Fruit fly (Drosophila melanogaster) whole organism, wandering third instar larva: Measurements from ENCODE around the gene CG32262.
A peak's percentile ranks its signal among the peaks of the same experiment; 100 is the strongest.

Experiments used
- Abd-B ChIP-seq: fragments of >200 bp; optimal IDR thresholded peaks from 2 replicates; lab custom pipeline; 2017; ENCODE audit warnings: missing biosample characterization, missing genetic modification characterization
- CG32264 ChIP-seq: fragments of 200-800 bp; sonication (Bioruptor generic); optimal IDR thresholded peaks from 2 replicates; lab custom pipeline; 2016; ENCODE audit warnings: missing biosample characterization, missing genetic modification characterization
- CG9705 ChIP-seq: fragments of 200-800 bp; sonication (Bioruptor generic); optimal IDR thresholded peaks from 2 replicates; lab custom pipeline; 2018; ENCODE audit warnings: missing biosample characterization, mild to moderate bottlenecking, missing genetic modification characterization
- CrebA ChIP-seq: fragments of 200-800 bp; sonication (Bioruptor generic); optimal IDR thresholded peaks from 2 replicates; lab custom pipeline; 2016; ENCODE audit warnings: missing biosample characterization, mild to moderate bottlenecking, missing genetic modification characterization, borderline replicate concordance
- Dfd ChIP-seq: fragments of >200 bp; optimal IDR thresholded peaks from 2 replicates; lab custom pipeline; 2017; ENCODE audit warnings: missing biosample characterization, missing genetic modification characterization
- Dif ChIP-seq: fragments of 200-275, 200-300 bp; sonication (Bioruptor generic); optimal IDR thresholded peaks from 2 replicates; lab custom pipeline; 2018; ENCODE audit warnings: missing biosample characterization, missing genetic modification characterization; ENCODE audit not compliant: partially characterized antibody
- GATAd ChIP-seq: sonication (Bioruptor generic); optimal IDR thresholded peaks from 2 replicates; lab custom pipeline; 2016; ENCODE audit warnings: missing biosample characterization, missing genetic modification characterization
- HLH106 ChIP-seq: fragments of 200-800 bp; optimal IDR thresholded peaks from 3 replicates; lab custom pipeline; 2019; ENCODE audit warnings: missing biosample characterization, mild to moderate bottlenecking, missing genetic modification characterization, moderate library complexity
- Hnf4 ChIP-seq: fragments of 200-800 bp; sonication (Bioruptor generic); optimal IDR thresholded peaks from 2 replicates; lab custom pipeline; 2016; ENCODE audit warnings: missing biosample characterization, mild to moderate bottlenecking, missing genetic modification characterization
- Hr78 ChIP-seq: fragments of >200 bp; optimal IDR thresholded peaks from 2 replicates; lab custom pipeline; 2017; ENCODE audit warnings: missing biosample characterization, missing genetic modification characterization
- Hr83 ChIP-seq: fragments of 200-300 bp; sonication (Bioruptor generic); optimal IDR thresholded peaks from 2 replicates; lab custom pipeline; 2016; ENCODE audit warnings: missing biosample characterization, mild to moderate bottlenecking, missing genetic modification characterization, moderate library complexity; ENCODE audit not compliant: poor library complexity, severe bottlenecking
- Jra ChIP-seq: sonication (Bioruptor generic); optimal IDR thresholded peaks from 2 replicates; lab custom pipeline; 2016; ENCODE audit warnings: missing biosample characterization, missing genetic modification characterization
- Mio ChIP-seq: sonication (Bioruptor generic); optimal IDR thresholded peaks from 2 replicates; lab custom pipeline; 2016; ENCODE audit warnings: missing biosample characterization, missing genetic modification characterization
- Myc ChIP-seq: fragments of >200 bp; optimal IDR thresholded peaks from 2 replicates; lab custom pipeline; 2017
- N ChIP-seq: fragments of >200 bp; optimal IDR thresholded peaks from 2 replicates; lab custom pipeline; 2018; ENCODE audit warnings: missing biosample characterization, missing external identifiers, missing genetic modification characterization
- OdsH ChIP-seq: fragments of 200-800 bp; sonication (Bioruptor generic); optimal IDR thresholded peaks from 2 replicates; lab custom pipeline; 2016; ENCODE audit warnings: missing biosample characterization, mild to moderate bottlenecking, missing genetic modification characterization
- Rel ChIP-seq, 2 experiments: fragments of 200-800 bp; sonication (Bioruptor generic) in 1 of 2; optimal IDR thresholded peaks; 2 replicates in 1 of 2; 3 replicates in 1 of 2; lab custom pipeline; 2016 to 2019; ENCODE audit warnings: mild to moderate bottlenecking in 2 of 2, missing biosample characterization in 2 of 2, missing genetic modification characterization in 2 of 2, moderate library complexity in 1 of 2
- Sp1 ChIP-seq: fragments of 200-800 bp; sonication (Bioruptor generic); optimal IDR thresholded peaks from 3 replicates; lab custom pipeline; 2019; ENCODE audit warnings: missing biosample characterization, mild to moderate bottlenecking, missing genetic modification characterization, moderate library complexity
- Vsx2 ChIP-seq: fragments of 200-300, 225-300 bp; sonication (Bioruptor generic); optimal IDR thresholded peaks from 2 replicates; lab custom pipeline; 2018; ENCODE audit warnings: missing biosample characterization, missing genetic modification characterization; ENCODE audit not compliant: partially characterized antibody
- br ChIP-seq: fragments of 200-800 bp; sonication (Bioruptor generic); optimal IDR thresholded peaks from 2 replicates; lab custom pipeline; 2016; ENCODE audit warnings: missing biosample characterization, missing genetic modification characterization
- brk ChIP-seq: fragments of 200-800 bp; sonication (Bioruptor generic); optimal IDR thresholded peaks from 2 replicates; lab custom pipeline; 2016; ENCODE audit warnings: missing biosample characterization, mild to moderate bottlenecking, missing genetic modification characterization
- dl ChIP-seq, 2 experiments: fragments of 175-275, 200-275 bp in 1 of 2; fragments of 200-275 bp in 1 of 2; sonication (Bioruptor generic); optimal IDR thresholded peaks; lab custom pipeline; 2018; ENCODE audit warnings: mild to moderate bottlenecking in 2 of 2, missing biosample characterization in 2 of 2, missing genetic modification characterization in 2 of 2, moderate library complexity in 2 of 2; ENCODE audit not compliant: partially characterized antibody in 2 of 2, insufficient read depth in 1 of 2
- dmrt93B ChIP-seq: fragments of 200-800 bp; sonication (Bioruptor generic); optimal IDR thresholded peaks from 2 replicates; lab custom pipeline; 2018; ENCODE audit warnings: missing biosample characterization, mild to moderate bottlenecking, missing genetic modification characterization
- dsf ChIP-seq: sonication (Bioruptor generic); optimal IDR thresholded peaks from 2 replicates; lab custom pipeline; 2016; ENCODE audit warnings: missing biosample characterization, missing genetic modification characterization, borderline replicate concordance
- ey ChIP-seq: fragments of 200-800 bp; sonication (Bioruptor generic); optimal IDR thresholded peaks from 2 replicates; lab custom pipeline; 2016; ENCODE audit warnings: missing biosample characterization, missing genetic modification characterization
- foxo ChIP-seq, 2 experiments: fragments of 200-800 bp; sonication (Bioruptor generic); optimal IDR thresholded peaks; 2 replicates in 1 of 2; 3 replicates in 1 of 2; lab custom pipeline; 2016 to 2017; ENCODE audit warnings: missing biosample characterization in 2 of 2, missing genetic modification characterization in 2 of 2
- fru ChIP-seq: fragments of 200-800 bp; sonication (Bioruptor generic); optimal IDR thresholded peaks from 3 replicates; lab custom pipeline; 2016; ENCODE audit warnings: missing biosample characterization, mild to moderate bottlenecking, missing genetic modification characterization
- h ChIP-seq: fragments of 200-800 bp; sonication (Bioruptor generic); optimal IDR thresholded peaks from 3 replicates; lab custom pipeline; 2016; ENCODE audit warnings: missing biosample characterization, mild to moderate bottlenecking, missing genetic modification characterization
- jim ChIP-seq: fragments of 175-275, 200-325 bp; sonication (Bioruptor generic); optimal IDR thresholded peaks from 2 replicates; lab custom pipeline; 2016; ENCODE audit warnings: missing biosample characterization, mild to moderate bottlenecking, missing genetic modification characterization
- lola ChIP-seq: fragments of >200 bp; optimal IDR thresholded peaks from 2 replicates; lab custom pipeline; 2017; ENCODE audit warnings: missing biosample characterization, missing genetic modification characterization
- pan ChIP-seq: fragments of >200 bp; optimal IDR thresholded peaks from 2 replicates; lab custom pipeline; 2017
- psq ChIP-seq: fragments of 200-800 bp; sonication (Bioruptor generic); optimal IDR thresholded peaks from 3 replicates; lab custom pipeline; 2017; ENCODE audit warnings: missing biosample characterization, mild to moderate bottlenecking, missing genetic modification characterization, moderate library complexity
- rgr ChIP-seq: fragments of 200-800 bp; sonication (Bioruptor generic); optimal IDR thresholded peaks from 3 replicates; lab custom pipeline; 2016; ENCODE audit warnings: missing biosample characterization, mild to moderate bottlenecking, missing genetic modification characterization
- sage ChIP-seq: fragments of 200-800 bp; sonication (Bioruptor generic); optimal IDR thresholded peaks from 2 replicates; lab custom pipeline; 2016; ENCODE audit warnings: missing biosample characterization, mild to moderate bottlenecking, missing genetic modification characterization
- sv ChIP-seq: fragments of 200-800 bp; sonication (Bioruptor generic); optimal IDR thresholded peaks from 3 replicates; lab custom pipeline; 2016; ENCODE audit warnings: missing biosample characterization, missing genetic modification characterization
- tai ChIP-seq: sonication (Bioruptor generic); optimal IDR thresholded peaks from 2 replicates; lab custom pipeline; 2016; ENCODE audit warnings: missing biosample characterization, missing genetic modification characterization
- usp ChIP-seq: fragments of >200 bp; optimal IDR thresholded peaks from 2 replicates; lab custom pipeline; 2017; ENCODE audit warnings: missing biosample characterization, missing genetic modification characterization
- woc ChIP-seq: sonication (Bioruptor generic); optimal IDR thresholded peaks from 2 replicates; lab custom pipeline; 2016; ENCODE audit warnings: missing biosample characterization, mild to moderate bottlenecking, missing genetic modification characterization

Gene CG32262

DNA sequence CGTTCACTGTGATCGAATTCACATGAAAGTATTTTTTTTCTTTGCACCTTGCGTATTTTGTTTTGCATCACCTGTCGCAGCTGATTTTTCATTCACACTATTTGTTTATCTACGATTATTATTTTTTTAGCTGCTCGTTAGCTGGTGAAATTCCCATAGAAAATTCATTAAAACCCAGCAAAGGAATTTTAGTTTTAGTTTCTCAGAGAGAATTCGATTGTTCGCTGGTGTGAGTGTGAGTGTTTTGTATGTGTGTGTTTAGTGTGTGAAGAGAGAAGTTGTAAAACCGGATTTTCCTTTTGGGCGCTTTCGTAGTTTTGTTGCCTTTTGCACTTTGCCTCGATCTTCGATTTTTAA, 22.9 kb downstream of the CG32262 start:
- TF ChIP-seq h (no peak), CG32264 (GFP tag; lab: Kevin White, UChicago) (no peak), Rel (GFP tag; optimal IDR thresholded peaks at IDR 0.05; lab: Kevin White, UChicago) (no peak), Rel (tag; optimal IDR thresholded peaks at IDR 0.05; lab: Kevin White, UChicago) (no peak), GATAd (no peak), HLH106 (tag; lab: Kevin White, UChicago) (no peak), jim (GFP tag; lab: Kevin White, UChicago) (no peak)
- TF ChIP-seq, all 38 proteins: peak for 0

DNA sequence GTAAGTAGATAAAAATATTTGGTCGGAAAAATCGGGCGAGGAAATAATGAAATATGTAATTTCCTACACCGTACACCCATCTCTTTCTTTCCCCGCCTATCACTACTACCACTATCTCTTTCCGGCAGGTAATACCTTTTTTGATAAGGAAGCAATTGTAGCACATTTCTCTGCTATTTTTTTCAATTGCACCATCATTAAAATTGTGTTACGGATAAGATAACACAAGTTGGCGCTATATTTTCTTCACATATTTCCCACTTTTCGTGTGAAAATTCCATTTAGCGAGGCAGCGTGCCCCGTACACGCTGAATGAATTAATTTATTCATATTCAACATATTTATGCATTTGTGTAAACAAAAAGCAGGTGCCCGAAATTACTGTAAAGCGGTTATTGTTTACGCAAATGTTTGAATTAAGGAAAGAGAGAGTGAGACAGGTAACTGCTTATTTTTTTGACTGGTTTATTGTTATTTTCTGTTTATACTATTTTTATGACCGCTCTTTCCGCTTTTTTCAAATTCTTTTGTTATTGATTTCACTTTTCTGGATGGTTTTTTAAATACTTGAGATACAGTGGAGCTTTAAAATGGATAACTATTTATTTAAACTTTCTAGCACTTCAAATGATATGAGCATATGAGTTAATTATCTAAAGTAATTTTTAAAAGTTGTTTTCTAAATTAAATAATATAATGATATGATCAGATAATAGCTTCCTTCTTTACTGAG, 23.5 kb downstream of the CG32262 start:
- no peak for TF ChIP-seq Mio
- no peak for TF ChIP-seq GATAd
- no peak for TF ChIP-seq br (GFP tag; lab: Kevin White, UChicago)
- TF ChIP-seq CG32264 (GFP tag; lab: Kevin White, UChicago): no peak
- no peak for TF ChIP-seq sv (GFP tag; lab: Kevin White, UChicago)
- TF ChIP-seq dsf (GFP tag; lab: Kevin White, UChicago): no peak
- TF ChIP-seq fru (GFP tag; lab: Kevin White, UChicago): peak; percentile 13
- TF ChIP-seq Hr83 (GFP tag; lab: Kevin White, UChicago): no peak
- peak in 1 of 2 experiments; percentile 38 for TF ChIP-seq foxo (GFP tag; optimal IDR thresholded peaks at IDR 0.05; lab: Kevin White, UChicago)
- TF ChIP-seq CG9705: no peak
- TF ChIP-seq h: no peak
- peak; percentile 29 for TF ChIP-seq HLH106 (tag; lab: Kevin White, UChicago)
- peak; percentile 19 for TF ChIP-seq woc (GFP tag; lab: Kevin White, UChicago)

DNA sequence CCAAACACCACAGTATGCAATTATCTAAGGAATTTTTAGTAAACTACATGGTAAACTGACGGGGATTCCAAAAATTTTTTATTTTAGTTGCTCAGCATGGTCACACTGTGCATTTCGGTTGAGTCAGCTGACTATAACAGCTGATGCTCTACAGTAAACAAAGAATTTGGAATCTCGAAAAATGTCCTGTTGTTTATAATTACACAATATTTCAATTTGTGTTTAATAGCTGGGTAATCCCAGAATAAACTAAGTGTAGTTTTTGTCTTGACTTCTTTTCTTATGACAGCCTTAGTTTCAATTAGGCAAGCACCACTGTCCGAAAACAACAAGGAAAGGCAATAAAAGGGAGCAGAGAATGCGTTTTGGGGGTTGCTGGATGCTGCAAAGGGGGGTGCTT, 24.3 kb downstream of the CG32262 start:
- TF ChIP-seq jim (GFP tag; lab: Kevin White, UChicago): no peak
- TF ChIP-seq HLH106 (tag; lab: Kevin White, UChicago): peak; percentile 13
- no peak for TF ChIP-seq Vsx2 (GFP tag; lab: Kevin White, UChicago)
- no peak for TF ChIP-seq lola
- TF ChIP-seq Abd-B (GFP tag; lab: Kevin White, UChicago): no peak
- no peak for TF ChIP-seq dsf (GFP tag; lab: Kevin White, UChicago)
- peak; percentile 15 for TF ChIP-seq OdsH (GFP tag; lab: Kevin White, UChicago)
- no peak for TF ChIP-seq Dfd (GFP tag; lab: Kevin White, UChicago)
- TF ChIP-seq N: no peak
- no peak for TF ChIP-seq usp (GFP tag; lab: Kevin White, UChicago)
- TF ChIP-seq Sp1 (GFP tag; lab: Kevin White, UChicago): no peak
- no peak for TF ChIP-seq Hr78 (GFP tag; lab: Kevin White, UChicago)
- TF ChIP-seq CG32264 (GFP tag; lab: Kevin White, UChicago): peak; percentile 38
- TF ChIP-seq tai (GFP tag; lab: Kevin White, UChicago): no peak
- no peak for TF ChIP-seq Jra (GFP tag; lab: Kevin White, UChicago)
- TF ChIP-seq CG9705: no peak
- TF ChIP-seq woc (GFP tag; lab: Kevin White, UChicago): no peak
- no peak for TF ChIP-seq CrebA (GFP tag; lab: Kevin White, UChicago)
- peak in 1 of 2 experiments; percentile 30 for TF ChIP-seq foxo (GFP tag; optimal IDR thresholded peaks at IDR 0.05; lab: Kevin White, UChicago)
- no peak for TF ChIP-seq Dif
- TF ChIP-seq brk (GFP tag; lab: Kevin White, UChicago): no peak
- TF ChIP-seq pan (lab: Kevin White, UChicago): no peak
- TF ChIP-seq sage (GFP tag; lab: Kevin White, UChicago): no peak
- no peak for TF ChIP-seq Rel (GFP tag; optimal IDR thresholded peaks at IDR 0.05; lab: Kevin White, UChicago)
- peak; percentile 60 for TF ChIP-seq Rel (tag; optimal IDR thresholded peaks at IDR 0.05; lab: Kevin White, UChicago)
- peak; percentile 15 for TF ChIP-seq br (GFP tag; lab: Kevin White, UChicago)
- no peak for TF ChIP-seq dl (GFP tag; optimal IDR thresholded peaks at IDR 0.05; lab: Kevin White, UChicago; ENCODE audit: insufficient read depth in 1 of 2, partially characterized antibody in 2 of 2)
- TF ChIP-seq h: no peak
- TF ChIP-seq Myc (lab: Kevin White, UChicago): no peak
- TF ChIP-seq fru (GFP tag; lab: Kevin White, UChicago): peak; percentile 23
- no peak for TF ChIP-seq Hr83 (GFP tag; lab: Kevin White, UChicago)
- TF ChIP-seq Hnf4 (GFP tag; lab: Kevin White, UChicago): no peak
- TF ChIP-seq psq (GFP tag; lab: Kevin White, UChicago): no peak
- TF ChIP-seq dmrt93B (GFP tag; lab: Kevin White, UChicago): no peak
- TF ChIP-seq ey (GFP tag; lab: Kevin White, UChicago): peak; percentile 34
- TF ChIP-seq GATAd: no peak
- TF ChIP-seq Mio: no peak
- no peak for TF ChIP-seq sv (GFP tag; lab: Kevin White, UChicago)
- peak; percentile 12 for TF ChIP-seq rgr (GFP tag; lab: Kevin White, UChicago)
